Worm (Caenorhabditis elegans) whole organism, L4 larva: ENCODE data around the gene hpo-25.

Experiments
- D1046.2 ChIP-seq: fragments of 200-800 bp; sonication (Bioruptor generic); IDR thresholded peaks from 2 replicates; pipeline ENCODE4 v1.3.6; 2022; ENCODE audit warnings: missing genetic modification characterization, missing compliant biosample characterization
- F10B5.3 ChIP-seq: sonication (generic microtip); optimal IDR thresholded peaks from 2 replicates; lab custom pipeline; 2016; ENCODE audit warnings: mild to moderate bottlenecking, missing genetic modification characterization, missing compliant biosample characterization
- F49E8.2 ChIP-seq: sonication (generic microtip); optimal IDR thresholded peaks from 2 replicates; lab custom pipeline; 2016; ENCODE audit warnings: missing compliant biosample characterization, mild to moderate bottlenecking, missing genetic modification characterization, borderline replicate concordance
- R02D3.7 ChIP-seq: fragments of 150-350 bp; sonication (generic microtip); optimal IDR thresholded peaks from 3 replicates; lab custom pipeline; 2014; ENCODE audit warnings: missing biosample characterization, missing genetic modification characterization
- Y105C5A.15 ChIP-seq: fragments of 200-800 bp; sonication (Bioruptor generic); IDR thresholded peaks from 2 replicates; pipeline ENCODE4 v1.3.6; 2022; ENCODE audit warnings: missing genetic modification characterization, missing compliant biosample characterization
- Y75B8A.6 ChIP-seq: fragments of 200-800 bp; sonication (Bioruptor generic); IDR thresholded peaks from 2 replicates; pipeline ENCODE4 v1.3.6; 2022; ENCODE audit warnings: missing genetic modification reagents, missing genetic modification characterization, missing compliant biosample characterization
- ZK546.5 ChIP-seq, 2 experiments: sonication (generic microtip); optimal IDR thresholded peaks; 2 replicates each; lab custom pipeline; 2017; ENCODE audit warnings: missing biosample characterization in 2 of 2, missing genetic modification characterization in 2 of 2
- aha-1 ChIP-seq: fragments of 150-350 bp; peaks from one replicate; lab custom pipeline; 2014; ENCODE audit warnings: missing biosample characterization, missing genetic modification characterization
- ama-1 ChIP-seq: fragments of 150-350 bp; optimal IDR thresholded peaks from 2 replicates; lab custom pipeline; 2014; ENCODE audit warnings: inconsistent platforms, mixed read lengths
- arid-1 ChIP-seq: fragments of 200-800 bp; sonication (Bioruptor generic); conservative IDR thresholded peaks from 2 replicates; pipeline ENCODE4 v1.3.6; 2022; ENCODE audit warnings: missing genetic modification reagents, missing genetic modification characterization, missing compliant biosample characterization
- ceh-28 ChIP-seq: fragments of 150-350 bp; optimal IDR thresholded peaks from 2 replicates; lab custom pipeline; 2014; ENCODE audit warnings: missing biosample characterization, missing genetic modification reagents, missing genetic modification characterization
- ceh-62 ChIP-seq: sonication (generic microtip); optimal IDR thresholded peaks from 2 replicates; lab custom pipeline; 2017; ENCODE audit warnings: missing biosample characterization, missing genetic modification characterization
- ceh-82 ChIP-seq: sonication (generic microtip); optimal IDR thresholded peaks from 2 replicates; lab custom pipeline; 2017; ENCODE audit warnings: missing biosample characterization, missing genetic modification characterization
- ces-1 ChIP-seq: fragments of 150-350 bp; sonication (generic microtip); optimal IDR thresholded peaks from 4 replicates; lab custom pipeline; 2014; ENCODE audit warnings: missing biosample characterization, missing genetic modification reagents, missing genetic modification characterization
- ctbp-1 ChIP-seq: fragments of 200-800 bp; sonication (Bioruptor generic); IDR thresholded peaks from 2 replicates; pipeline ENCODE4 v1.3.6; 2022; ENCODE audit warnings: missing genetic modification reagents, missing genetic modification characterization, missing compliant biosample characterization
- daf-12 ChIP-seq: fragments of 150-350 bp; optimal IDR thresholded peaks from 2 replicates; lab custom pipeline; 2014; ENCODE audit warnings: missing biosample characterization, missing genetic modification reagents, missing genetic modification characterization
- daf-16 ChIP-seq, 3 experiments: sonication (generic microtip); optimal IDR thresholded peaks; 2 replicates each; lab custom pipeline; 2016 to 2017; ENCODE audit warnings: missing genetic modification characterization in 3 of 3, missing genetic modification reagents in 3 of 3, mild to moderate bottlenecking in 2 of 3, missing compliant biosample characterization in 2 of 3, missing biosample characterization in 1 of 3, moderate library complexity in 1 of 3
- duxl-1 ChIP-seq: sonication (generic microtip); optimal IDR thresholded peaks from 2 replicates; lab custom pipeline; 2016; ENCODE audit warnings: mild to moderate bottlenecking, missing genetic modification characterization, moderate library complexity, missing compliant biosample characterization; ENCODE audit not compliant: poor library complexity
- fkh-10 ChIP-seq: fragments of 150-350 bp; optimal IDR thresholded peaks from 2 replicates; lab custom pipeline; 2014; ENCODE audit warnings: missing biosample characterization, missing genetic modification reagents, missing genetic modification characterization
- fos-1 ChIP-seq: fragments of 150-350 bp; optimal IDR thresholded peaks from 2 replicates; lab custom pipeline; 2014; ENCODE audit warnings: missing biosample characterization, missing genetic modification characterization
- gei-8 ChIP-seq: fragments of 200-800 bp; sonication (Bioruptor generic); optimal IDR thresholded peaks from 2 replicates; lab custom pipeline; 2018; ENCODE audit warnings: mild to moderate bottlenecking, missing genetic modification characterization, missing compliant biosample characterization
- hlh-30 ChIP-seq: sonication (generic microtip); optimal IDR thresholded peaks from 2 replicates; lab custom pipeline; 2017; ENCODE audit warnings: antibody characterized with exemption, mild to moderate bottlenecking, missing genetic modification characterization, missing compliant biosample characterization; ENCODE audit not compliant: insufficient read depth
- hmg-1.1 ChIP-seq: fragments of 200-800 bp; sonication (Bioruptor generic); IDR thresholded peaks from 2 replicates; pipeline ENCODE4 v1.3.6; 2022; ENCODE audit warnings: missing genetic modification reagents, missing genetic modification characterization, missing compliant biosample characterization
- jun-1 ChIP-seq: fragments of 150-350 bp; optimal IDR thresholded peaks from 2 replicates; lab custom pipeline; 2014; ENCODE audit warnings: missing biosample characterization, missing genetic modification reagents, missing genetic modification characterization
- lsy-2 ChIP-seq, 2 experiments: fragments of 150-350 bp in 1 of 2; sonication (generic microtip) in 1 of 2; optimal IDR thresholded peaks; 2 replicates each; lab custom pipeline; 2014 to 2017; ENCODE audit warnings: missing biosample characterization in 2 of 2, missing genetic modification characterization in 2 of 2
- madf-9 ChIP-seq: fragments of 200-800 bp; sonication (Bioruptor generic); conservative IDR thresholded peaks from 2 replicates; pipeline ENCODE4 v1.3.6; 2022; ENCODE audit warnings: missing genetic modification reagents, missing genetic modification characterization, missing compliant biosample characterization
- mep-1 ChIP-seq: fragments of 150-350 bp; sonication (generic microtip); optimal IDR thresholded peaks from 3 replicates; lab custom pipeline; 2014; ENCODE audit warnings: missing biosample characterization, missing genetic modification characterization
- mes-2 ChIP-seq: sonication (generic microtip); optimal IDR thresholded peaks from 2 replicates; lab custom pipeline; 2016; ENCODE audit warnings: missing genotype, mild to moderate bottlenecking, missing genetic modification characterization, missing compliant biosample characterization; ENCODE audit not compliant: poor library complexity, severe bottlenecking
- mxl-2 ChIP-seq: fragments of 200-800 bp; sonication (Bioruptor generic); conservative IDR thresholded peaks from 2 replicates; pipeline ENCODE4 v1.3.6; 2022; ENCODE audit warnings: missing genetic modification reagents, missing genetic modification characterization, missing compliant biosample characterization
- mxl-3 ChIP-seq: fragments of 200-800 bp; sonication (Bioruptor generic); optimal IDR thresholded peaks from 2 replicates; lab custom pipeline; 2018; ENCODE audit warnings: mild to moderate bottlenecking, missing genetic modification characterization, missing compliant biosample characterization
- nhr-111 ChIP-seq: fragments of 200-800 bp; sonication (Bioruptor generic); optimal IDR thresholded peaks from 2 replicates; lab custom pipeline; 2018; ENCODE audit warnings: mild to moderate bottlenecking, missing genetic modification characterization, missing compliant biosample characterization
- nhr-41 ChIP-seq: fragments of 200-800 bp; sonication (Bioruptor generic); IDR thresholded peaks from 2 replicates; pipeline ENCODE4 v1.3.6; 2022; ENCODE audit warnings: missing genetic modification reagents, missing genetic modification characterization, missing compliant biosample characterization
- nhr-42 ChIP-seq: fragments of 200-800 bp; sonication (Bioruptor generic); IDR thresholded peaks from 2 replicates; pipeline ENCODE4 v1.3.6; 2022; ENCODE audit warnings: missing genetic modification characterization, missing compliant biosample characterization
- pha-4 ChIP-seq, 2 experiments: fragments of 150-350 bp in 1 of 2; fragments of 200-800 bp in 1 of 2; sonication (Bioruptor generic) in 1 of 2; IDR thresholded peaks in 1 of 2; optimal IDR thresholded peaks in 1 of 2; 2 replicates each; pipeline versions ENCODE4 v1.3.6 to Lab custom; 2014 to 2022; ENCODE audit warnings: missing genetic modification characterization in 2 of 2, missing genetic modification reagents in 2 of 2, missing biosample characterization in 1 of 2, missing compliant biosample characterization in 1 of 2
- php-3 ChIP-seq: fragments of 200-800 bp; sonication (Bioruptor generic); IDR thresholded peaks from 2 replicates; pipeline ENCODE4 v1.3.6; 2022; ENCODE audit warnings: missing genetic modification reagents, missing genetic modification characterization, missing compliant biosample characterization
- pqm-1 ChIP-seq: sonication (generic microtip); optimal IDR thresholded peaks from 2 replicates; lab custom pipeline; 2017; ENCODE audit warnings: missing biosample characterization, missing genetic modification characterization
- sdz-12 ChIP-seq: fragments of 200-800 bp; sonication (Bioruptor generic); optimal IDR thresholded peaks from 2 replicates; lab custom pipeline; 2018; ENCODE audit warnings: mild to moderate bottlenecking, missing genetic modification characterization, missing compliant biosample characterization
- set-16 ChIP-seq: fragments of 200-800 bp; sonication (Bioruptor generic); IDR thresholded peaks from 2 replicates; pipeline ENCODE4 v1.3.6; 2022; ENCODE audit warnings: missing genetic modification reagents, missing genetic modification characterization, missing compliant biosample characterization
- skn-1 ChIP-seq: fragments of 150-350 bp; optimal IDR thresholded peaks from 2 replicates; lab custom pipeline; 2014; ENCODE audit warnings: missing biosample characterization, missing genetic modification characterization
- spr-1 ChIP-seq: sonication (generic microtip); optimal IDR thresholded peaks from 2 replicates; lab custom pipeline; 2016; ENCODE audit warnings: mild to moderate bottlenecking, missing genetic modification characterization, missing compliant biosample characterization
- tra-1 ChIP-seq: fragments of 200-800 bp; sonication (Bioruptor generic); IDR thresholded peaks from 2 replicates; pipeline ENCODE4 v1.3.6; 2022; ENCODE audit warnings: missing genetic modification reagents, missing genetic modification characterization, missing compliant biosample characterization
- unc-130 ChIP-seq: sonication (generic microtip); optimal IDR thresholded peaks from 2 replicates; lab custom pipeline; 2016; ENCODE audit warnings: missing genetic modification reagents, missing genetic modification characterization, missing compliant biosample characterization
- unc-39 ChIP-seq: sonication (generic microtip); optimal IDR thresholded peaks from 2 replicates; lab custom pipeline; 2017; ENCODE audit warnings: missing biosample characterization, missing genetic modification characterization
- unc-62 ChIP-seq, 3 experiments: fragments of 150-350 bp in 1 of 3; sonication (generic microtip); optimal IDR thresholded peaks in 2 of 3; peaks in 1 of 3; 1 replicate in 1 of 3; 2 replicates in 2 of 3; lab custom pipeline; 2014 to 2017; ENCODE audit warnings: missing biosample characterization in 3 of 3, missing genetic modification characterization in 3 of 3, missing genetic modification reagents in 3 of 3, missing genotype in 1 of 3
- zag-1 ChIP-seq: fragments of 150-350 bp; optimal IDR thresholded peaks from 2 replicates; lab custom pipeline; 2014; ENCODE audit warnings: missing biosample characterization, missing genetic modification characterization
- zip-2 ChIP-seq: fragments of 150-350 bp; optimal IDR thresholded peaks from 2 replicates; lab custom pipeline; 2014; ENCODE audit warnings: missing biosample characterization, missing genetic modification characterization

The hpo-25 gene

ce11 chrII:2336177-2336576 is 32.9 kb upstream of the hpo-25 start:
- TF ChIP-seq unc-62 (GFP tag; optimal IDR thresholded peaks at IDR 0.05 in 1 of 2; lab: Kevin White, UChicago) (peak in 1 of 2 experiments; percentile 19), unc-62 (tag; optimal IDR thresholded peaks at IDR 0.05; lab: Kevin White, UChicago) (no peak), mes-2 (tag; lab: Kevin White, UChicago) (no peak)
- TF ChIP-seq, all 104 proteins: peak for 1

ce11 chrII:2340974-2341373 is 28.1 kb upstream of the hpo-25 start:
- TF ChIP-seq zag-1 (tag; lab: Kevin White, UChicago) (no peak), F10B5.3 (tag; lab: Kevin White, UChicago) (no peak), nhr-41 (GFP tag; lab: Robert Waterston, UW) (no peak), pha-4 (GFP tag; IDR thresholded peaks at IDR 0.05; lab: Robert Waterston, UW) (no peak), pha-4 (tag; optimal IDR thresholded peaks at IDR 0.05; lab: Kevin White, UChicago) (no peak), sdz-12 (GFP tag; lab: Kevin White, UChicago) (no peak), unc-39 (tag; lab: Kevin White, UChicago) (no peak), lsy-2 (tag; optimal IDR thresholded peaks at IDR 0.05; lab: Kevin White, UChicago) (peak in 1 of 2 experiments; percentile 38), ama-1 (lab: Kevin White, UChicago) (no peak), mxl-2 (GFP tag; lab: Robert Waterston, UW) (no peak), ctbp-1 (GFP tag; lab: Robert Waterston, UW) (no peak), fkh-10 (no peak), mes-2 (tag; lab: Kevin White, UChicago) (peak; percentile 12), tra-1 (GFP tag; lab: Robert Waterston, UW) (no peak), unc-130 (GFP tag; lab: Kevin White, UChicago) (no peak), set-16 (no peak), pqm-1 (no peak), hlh-30 (peak; percentile 22), aha-1 (tag; lab: Kevin White, UChicago) (peak; percentile 76), F49E8.2 (no peak), nhr-42 (GFP tag; lab: Robert Waterston, UW) (no peak), duxl-1 (no peak), hmg-1.1 (GFP tag; lab: Robert Waterston, UW) (0 out of 2 replicates have a peak, but pooled peaks have one; percentile 23), R02D3.7 (tag; lab: Kevin White, UChicago) (peak; percentile 23), madf-9 (GFP tag; lab: Robert Waterston, UW) (no peak), Y105C5A.15 (no peak), Y75B8A.6 (GFP tag; lab: Robert Waterston, UW) (no peak), ceh-62 (no peak), mxl-3 (GFP tag; lab: Kevin White, UChicago) (no peak), daf-12 (no peak), spr-1 (tag; lab: Kevin White, UChicago) (no peak), zip-2 (tag; lab: Kevin White, UChicago) (no peak), fos-1 (tag; lab: Kevin White, UChicago) (no peak), ces-1 (no peak), mep-1 (tag; lab: Kevin White, UChicago) (no peak), daf-16 (GFP tag; optimal IDR thresholded peaks at IDR 0.05; lab: Kevin White, UChicago) (no peak), daf-16 (tag; optimal IDR thresholded peaks at IDR 0.05; lab: Kevin White, UChicago) (peak; percentile 17), php-3 (no peak), arid-1 (GFP tag; lab: Robert Waterston, UW) (no peak)

- TF ChIP-seq php-3 (no peak), gei-8 (no peak), nhr-111 (GFP tag; lab: Kevin White, UChicago) (no peak), hmg-1.1 (GFP tag; lab: Robert Waterston, UW) (no peak), ceh-82 (no peak), D1046.2 (GFP tag; lab: Robert Waterston, UW) (no peak), set-16 (no peak), ceh-28 (tag; lab: Kevin White, UChicago) (no peak), nhr-41 (GFP tag; lab: Robert Waterston, UW) (no peak), ceh-62 (no peak), fos-1 (tag; lab: Kevin White, UChicago) (no peak), jun-1 (tag; lab: Kevin White, UChicago) (no peak), ZK546.5 (tag; optimal IDR thresholded peaks at IDR 0.05; lab: Kevin White, UChicago) (no peak), skn-1 (tag; lab: Kevin White, UChicago) (no peak), zip-2 (tag; lab: Kevin White, UChicago) (no peak)
Observed at ce11 chrII:2341515-2341914, 27.5 kb upstream of the hpo-25 start, which contains the start of gene enri-1. Gene enri-1 (minus strand): TSS chrII:2341615.
